Worm (Caenorhabditis elegans) whole organism, L1 larva: Measurements from ENCODE around the gene swt-6.

Experiments
- C04F5.9 ChIP-seq: sonication (generic microtip); optimal IDR thresholded peaks from 2 replicates; lab custom pipeline; 2016; ENCODE audit warnings: missing genetic modification characterization, missing compliant biosample characterization
- C16A3.4 ChIP-seq: fragments of 150-350 bp; optimal IDR thresholded peaks from 2 replicates; lab custom pipeline; 2014; ENCODE audit warnings: missing biosample characterization, missing genetic modification characterization
- F16B12.6 ChIP-seq: fragments of 150-350 bp; optimal IDR thresholded peaks from 2 replicates; lab custom pipeline; 2014; ENCODE audit warnings: missing biosample characterization, missing genetic modification characterization
- alr-1 ChIP-seq: fragments of 200-800 bp; sonication (Bioruptor generic); optimal IDR thresholded peaks from 2 replicates; lab custom pipeline; 2018; ENCODE audit warnings: borderline replicate concordance, mild to moderate bottlenecking, missing genetic modification characterization, missing compliant biosample characterization
- blmp-1 ChIP-seq: fragments of 150-350 bp; optimal IDR thresholded peaks from 2 replicates; lab custom pipeline; 2014; ENCODE audit warnings: missing biosample characterization, missing genetic modification characterization
- ceh-63 ChIP-seq: fragments of 200-800 bp; sonication (Bioruptor generic); optimal IDR thresholded peaks from 2 replicates; lab custom pipeline; 2018; ENCODE audit warnings: mild to moderate bottlenecking, missing genetic modification characterization, missing compliant biosample characterization
- ceh-8 ChIP-seq: fragments of 200-800 bp; sonication (Bioruptor generic); optimal IDR thresholded peaks from 2 replicates; lab custom pipeline; 2018; ENCODE audit warnings: mild to moderate bottlenecking, missing genetic modification characterization, moderate library complexity, missing compliant biosample characterization
- ceh-82 ChIP-seq, 3 experiments: fragments of 150-350 bp in 1 of 3; sonication (generic microtip) in 2 of 3; optimal IDR thresholded peaks; 2 replicates each; lab custom pipeline; 2014 to 2017; ENCODE audit warnings: missing biosample characterization in 3 of 3, missing genetic modification characterization in 3 of 3
- dsc-1 ChIP-seq: sonication (generic microtip); optimal IDR thresholded peaks from 2 replicates; lab custom pipeline; 2016; ENCODE audit warnings: mild to moderate bottlenecking, missing genetic modification characterization, missing compliant biosample characterization
- efl-1 ChIP-seq, 4 experiments: fragments of 150-350 bp; optimal IDR thresholded peaks in 3 of 4; peaks in 1 of 4; 1 replicate in 1 of 4; 2 replicates in 3 of 4; lab custom pipeline; 2014; ENCODE audit warnings: missing biosample characterization in 2 of 4, missing genetic modification characterization in 2 of 4, missing genetic modification reagents in 2 of 4
- fkh-10 ChIP-seq: sonication (generic microtip); optimal IDR thresholded peaks from 2 replicates; lab custom pipeline; 2017; ENCODE audit warnings: missing biosample characterization, missing genetic modification reagents, missing genetic modification characterization
- fkh-4 ChIP-seq: sonication (generic microtip); optimal IDR thresholded peaks from 2 replicates; lab custom pipeline; 2016; ENCODE audit warnings: missing compliant biosample characterization, missing genetic modification characterization, borderline replicate concordance
- irx-1 ChIP-seq: sonication (generic microtip); optimal IDR thresholded peaks from 2 replicates; lab custom pipeline; 2016; ENCODE audit warnings: missing genetic modification characterization, missing compliant biosample characterization
- jun-1 ChIP-seq: fragments of 150-350 bp; optimal IDR thresholded peaks from 2 replicates; lab custom pipeline; 2014; ENCODE audit warnings: missing biosample characterization, missing genetic modification reagents, missing genetic modification characterization
- lin-13 ChIP-seq: fragments of 150-350 bp; optimal IDR thresholded peaks from 2 replicates; lab custom pipeline; 2014; ENCODE audit warnings: missing biosample characterization, missing genetic modification reagents, missing genetic modification characterization
- lin-14 ChIP-seq: fragments of 200-800 bp; sonication (Bioruptor generic); optimal IDR thresholded peaks from 2 replicates; lab custom pipeline; 2018; ENCODE audit warnings: mild to moderate bottlenecking, missing genetic modification characterization, moderate library complexity, missing compliant biosample characterization
- lin-35 ChIP-seq, 2 experiments: fragments of 150-350 bp; optimal IDR thresholded peaks; 2 replicates each; lab custom pipeline; 2014; ENCODE audit warnings: missing biosample characterization in 2 of 2, missing genetic modification characterization in 2 of 2, missing genetic modification reagents in 2 of 2
- lir-3 ChIP-seq: sonication (generic microtip); optimal IDR thresholded peaks from 2 replicates; lab custom pipeline; 2016; ENCODE audit warnings: mild to moderate bottlenecking, missing genetic modification characterization, moderate library complexity, missing compliant biosample characterization; ENCODE audit not compliant: poor library complexity
- lsy-2 ChIP-seq, 2 experiments: fragments of 150-350 bp; optimal IDR thresholded peaks; 2 replicates each; lab custom pipeline; 2014; ENCODE audit warnings: missing biosample characterization in 2 of 2, missing genetic modification characterization in 2 of 2
- mab-9 ChIP-seq: fragments of 200-800 bp; sonication (Bioruptor generic); IDR thresholded peaks from 2 replicates; pipeline ENCODE4 v1.3.6; 2022; ENCODE audit warnings: missing genetic modification reagents, missing genetic modification characterization, missing compliant biosample characterization
- mdl-1 ChIP-seq, 2 experiments: fragments of 150-350 bp; optimal IDR thresholded peaks; 2 replicates each; lab custom pipeline; 2014 to 2017; ENCODE audit warnings: missing biosample characterization in 2 of 2, missing genetic modification characterization in 2 of 2, inconsistent platforms in 1 of 2
- mef-2 ChIP-seq: fragments of 150-350 bp; optimal IDR thresholded peaks from 2 replicates; lab custom pipeline; 2014; ENCODE audit warnings: missing biosample characterization, missing genetic modification characterization
- mep-1 ChIP-seq: fragments of 150-350 bp; optimal IDR thresholded peaks from 2 replicates; lab custom pipeline; 2014; ENCODE audit warnings: missing biosample characterization, missing genetic modification characterization
- nhr-19 ChIP-seq: fragments of 200-800 bp; sonication (Bioruptor generic); conservative IDR thresholded peaks from 2 replicates; pipeline ENCODE4 v1.3.6; 2022; ENCODE audit warnings: missing genetic modification characterization, missing compliant biosample characterization
- nhr-20 ChIP-seq: sonication (generic microtip); optimal IDR thresholded peaks from 2 replicates; lab custom pipeline; 2016; ENCODE audit warnings: mild to moderate bottlenecking, missing genetic modification characterization, missing compliant biosample characterization
- nhr-28 ChIP-seq: fragments of 150-350 bp; optimal IDR thresholded peaks from 2 replicates; lab custom pipeline; 2014; ENCODE audit warnings: missing biosample characterization, missing genetic modification characterization
- nhr-47 ChIP-seq: sonication (generic microtip); optimal IDR thresholded peaks from 2 replicates; lab custom pipeline; 2016; ENCODE audit warnings: mild to moderate bottlenecking, missing genetic modification characterization, moderate library complexity, missing compliant biosample characterization
- nhr-71 ChIP-seq: sonication (generic microtip); optimal IDR thresholded peaks from 2 replicates; lab custom pipeline; 2016; ENCODE audit warnings: mild to moderate bottlenecking, missing genetic modification characterization, moderate library complexity, missing compliant biosample characterization
- nhr-76 ChIP-seq: sonication (generic microtip); optimal IDR thresholded peaks from 2 replicates; lab custom pipeline; 2017; ENCODE audit warnings: missing biosample characterization, missing genetic modification characterization
- nhr-85 ChIP-seq: sonication (generic microtip); peaks from one replicate; lab custom pipeline; 2016; ENCODE audit warnings: missing genetic modification characterization, inconsistent platforms, missing compliant biosample characterization
- nhr-90 ChIP-seq: sonication (generic microtip); optimal IDR thresholded peaks from 2 replicates; lab custom pipeline; 2016; ENCODE audit warnings: mild to moderate bottlenecking, missing genetic modification characterization, missing compliant biosample characterization; ENCODE audit not compliant: poor library complexity
- pax-3 ChIP-seq: fragments of 200-800 bp; sonication (Bioruptor generic); optimal IDR thresholded peaks from 2 replicates; lab custom pipeline; 2018; ENCODE audit warnings: mild to moderate bottlenecking, missing genetic modification characterization, moderate library complexity, missing compliant biosample characterization
- pqm-1 ChIP-seq: sonication (generic microtip); optimal IDR thresholded peaks from 3 replicates; lab custom pipeline; 2017; ENCODE audit warnings: missing biosample characterization, missing genetic modification characterization
- rnt-1 ChIP-seq: sonication (generic microtip); optimal IDR thresholded peaks from 2 replicates; lab custom pipeline; 2016; ENCODE audit warnings: mild to moderate bottlenecking, missing genetic modification characterization, moderate library complexity, missing compliant biosample characterization
- snu-23 ChIP-seq: sonication (generic microtip); optimal IDR thresholded peaks from 2 replicates; lab custom pipeline; 2016; ENCODE audit warnings: missing genetic modification characterization, missing compliant biosample characterization
- swsn-7 ChIP-seq: sonication (generic microtip); optimal IDR thresholded peaks from 2 replicates; lab custom pipeline; 2016; ENCODE audit warnings: missing genetic modification characterization, missing compliant biosample characterization
- tlp-1 ChIP-seq: fragments of 150-350 bp; optimal IDR thresholded peaks from 2 replicates; lab custom pipeline; 2014; ENCODE audit warnings: missing biosample characterization, missing genetic modification characterization
- unc-130 ChIP-seq: fragments of 150-350 bp; optimal IDR thresholded peaks from 2 replicates; lab custom pipeline; 2017; ENCODE audit warnings: missing biosample characterization, missing genetic modification characterization, inconsistent platforms
- unc-30 ChIP-seq: sonication (generic microtip); optimal IDR thresholded peaks from 2 replicates; lab custom pipeline; 2017; ENCODE audit warnings: missing biosample characterization, missing genetic modification characterization
- unc-86 ChIP-seq: sonication (generic microtip); optimal IDR thresholded peaks from 2 replicates; lab custom pipeline; 2016; ENCODE audit warnings: missing genetic modification characterization, missing compliant biosample characterization
- unc-98 ChIP-seq: fragments of 200-800 bp; sonication (Bioruptor generic); IDR thresholded peaks from 2 replicates; pipeline ENCODE4 v1.3.6; 2022; ENCODE audit warnings: missing genetic modification characterization, missing compliant biosample characterization
- xbp-1 ChIP-seq: sonication (generic microtip); optimal IDR thresholded peaks from 2 replicates; lab custom pipeline; 2016; ENCODE audit warnings: missing genetic modification characterization, missing compliant biosample characterization
- ztf-11 ChIP-seq, 2 experiments: sonication (generic microtip); optimal IDR thresholded peaks; 2 replicates each; lab custom pipeline; 2016 to 2017; ENCODE audit warnings: missing genetic modification characterization in 2 of 2, missing biosample characterization in 1 of 2, missing compliant biosample characterization in 1 of 2

swt-6 gene

ce11 chrV:14001929-14002328, 47.8 kb downstream of the swt-6 start:
- peak; percentile 18 for TF ChIP-seq fkh-10 (GFP tag; lab: Kevin White, UChicago)
- TF ChIP-seq efl-1 (optimal IDR thresholded peaks at IDR 0.05; lab: Kevin White, UChicago), result no peak
- TF ChIP-seq efl-1 (GFP tag; optimal IDR thresholded peaks at IDR 0.05 in 1 of 2; lab: Kevin White, UChicago), result peak in 1 of 2 experiments; percentile 56
- peak; percentile 22 for TF ChIP-seq lin-14
- peak in 1 of 3 experiments; percentile 1 for TF ChIP-seq ceh-82 (tag; optimal IDR thresholded peaks at IDR 0.05; lab: Kevin White, UChicago)
- no peak for TF ChIP-seq xbp-1

- TF ChIP-seq lsy-2 (tag; optimal IDR thresholded peaks at IDR 0.05; lab: Kevin White, UChicago) (peak in 1 of 2 experiments; percentile 17), lin-14 (peak; percentile 40), lin-35 (GFP tag; optimal IDR thresholded peaks at IDR 0.05; lab: Kevin White, UChicago) (peak in 1 of 2 experiments; percentile 42), nhr-71 (tag; lab: Kevin White, UChicago) (peak; percentile 32), snu-23 (GFP tag; lab: Kevin White, UChicago) (peak; percentile 53), nhr-47 (tag; lab: Kevin White, UChicago) (peak; percentile 7), nhr-20 (peak; percentile 18), C04F5.9 (tag; lab: Kevin White, UChicago) (no peak), unc-30 (tag; lab: Kevin White, UChicago) (no peak), rnt-1 (tag; lab: Kevin White, UChicago) (peak; percentile 42), ztf-11 (tag; optimal IDR thresholded peaks at IDR 0.05; lab: Kevin White, UChicago) (no peak), blmp-1 (tag; lab: Kevin White, UChicago) (peak; percentile 74), unc-130 (peak; percentile 8), efl-1 (optimal IDR thresholded peaks at IDR 0.05; lab: Kevin White, UChicago) (peak; percentile 23 to 36), efl-1 (GFP tag; optimal IDR thresholded peaks at IDR 0.05 in 1 of 2; lab: Kevin White, UChicago) (peak in 1 of 2 experiments; percentile 92), F16B12.6 (no peak), dsc-1 (tag; lab: Kevin White, UChicago) (peak; percentile 45), nhr-85 (tag; lab: Kevin White, UChicago) (peak; percentile 23), mep-1 (tag; lab: Kevin White, UChicago) (peak; percentile 37), swsn-7 (peak; percentile 2), pax-3 (tag; lab: Kevin White, UChicago) (no peak), irx-1 (no peak), ceh-63 (GFP tag; lab: Kevin White, UChicago) (no peak), mdl-1 (tag; optimal IDR thresholded peaks at IDR 0.05; lab: Kevin White, UChicago) (peak in 1 of 2 experiments; percentile 0)
- TF ChIP-seq, all 84 proteins: peak for 16
Measured at ce11 chrV:14002402-14002801, 48.2 kb downstream of the swt-6 start.

- no peak for TF ChIP-seq C04F5.9 (tag; lab: Kevin White, UChicago)
- no peak for TF ChIP-seq unc-86
- peak in 1 of 3 experiments; percentile 26 for TF ChIP-seq ceh-82 (tag; optimal IDR thresholded peaks at IDR 0.05; lab: Kevin White, UChicago)
- peak; percentile 2 for TF ChIP-seq C16A3.4
- peak; percentile 22 for TF ChIP-seq nhr-19 (GFP tag; lab: Robert Waterston, UW)
- peak in 1 of 2 experiments; percentile 36 for TF ChIP-seq lsy-2 (tag; optimal IDR thresholded peaks at IDR 0.05; lab: Kevin White, UChicago)
- peak; percentile 4 for TF ChIP-seq unc-130
- TF ChIP-seq lin-14, result peak; percentile 70
- TF ChIP-seq mab-9 (GFP tag; lab: Robert Waterston, UW), result peak; percentile 12; the same call in 1 of the 2 replicates
- no peak for TF ChIP-seq lin-13 (GFP tag; lab: Kevin White, UChicago)
- TF ChIP-seq dsc-1 (tag; lab: Kevin White, UChicago), result peak; percentile 39
- TF ChIP-seq nhr-90, result no peak
- peak; percentile 39 for TF ChIP-seq rnt-1 (tag; lab: Kevin White, UChicago)
- TF ChIP-seq nhr-76 (tag; lab: Kevin White, UChicago), result no peak
- TF ChIP-seq xbp-1, result no peak
- no peak for TF ChIP-seq jun-1 (tag; lab: Kevin White, UChicago)
- peak; percentile 14 for TF ChIP-seq mep-1 (tag; lab: Kevin White, UChicago)
- TF ChIP-seq fkh-10 (GFP tag; lab: Kevin White, UChicago), result peak; percentile 45
- peak; percentile 1 for TF ChIP-seq snu-23 (GFP tag; lab: Kevin White, UChicago)
Measured at ce11 chrV:14003587-14004156, 49.5 kb downstream of the swt-6 start.

- TF ChIP-seq alr-1 (tag; lab: Kevin White, UChicago) (no peak), unc-98 (GFP tag; lab: Robert Waterston, UW) (no peak), mef-2 (tag; lab: Kevin White, UChicago) (no peak), lin-35 (GFP tag; optimal IDR thresholded peaks at IDR 0.05; lab: Kevin White, UChicago) (no peak), lir-3 (tag; lab: Kevin White, UChicago) (no peak), fkh-10 (GFP tag; lab: Kevin White, UChicago) (peak; percentile 29), ceh-8 (GFP tag; lab: Kevin White, UChicago) (no peak), unc-30 (tag; lab: Kevin White, UChicago) (no peak), nhr-28 (tag; lab: Kevin White, UChicago) (no peak), lin-13 (GFP tag; lab: Kevin White, UChicago) (no peak), tlp-1 (tag; lab: Kevin White, UChicago) (no peak), blmp-1 (tag; lab: Kevin White, UChicago) (no peak), lin-14 (peak; percentile 36), fkh-4 (tag; lab: Kevin White, UChicago) (peak; percentile 9), F16B12.6 (no peak), pqm-1 (no peak), nhr-71 (tag; lab: Kevin White, UChicago) (peak; percentile 29)
Measured at ce11 chrV:14004342-14004741, 50.2 kb downstream of the swt-6 start.
